Fruit fly (Drosophila melanogaster) whole organism, embryonic: ENCODE measurements around the gene Mo25.

Experiments
- ATbp ChIP-seq: fragments of 200-800 bp; sonication (Bioruptor generic); optimal IDR thresholded peaks from 2 replicates; lab custom pipeline; 2017; ENCODE audit warnings: missing biosample characterization, mild to moderate bottlenecking, missing genetic modification characterization, missing genetic modification reagents
- Ada2b ChIP-seq: fragments of 200-800 bp; sonication (Bioruptor generic); IDR thresholded peaks from 2 replicates; pipeline ENCODE4 v1.3.6; 2022; ENCODE audit warnings: missing biosample characterization, missing genetic modification characterization
- Antp ChIP-seq: fragments of 200-800 bp; sonication (Bioruptor generic); optimal IDR thresholded peaks from 3 replicates; lab custom pipeline; 2016; ENCODE audit warnings: missing biosample characterization, missing genetic modification characterization
- Asciz ChIP-seq: fragments of 200-800 bp; sonication (Bioruptor generic); optimal IDR thresholded peaks from 2 replicates; lab custom pipeline; 2017; ENCODE audit warnings: missing biosample characterization, mild to moderate bottlenecking, missing genetic modification characterization, missing genetic modification reagents
- BEAF-32 ChIP-seq: fragments of 200-800 bp; sonication (Bioruptor generic); optimal IDR thresholded peaks from 3 replicates; lab custom pipeline; 2017; ENCODE audit warnings: missing biosample characterization, missing genetic modification characterization, mild to moderate bottlenecking, moderate library complexity, missing genetic modification reagents
- CG1233 ChIP-seq: fragments of 200-800 bp; sonication (Bioruptor generic); optimal IDR thresholded peaks from 4 replicates; lab custom pipeline; 2018; ENCODE audit warnings: missing biosample characterization, mild to moderate bottlenecking, missing genetic modification characterization
- CG12744 ChIP-seq: fragments of 200-800 bp; sonication (Bioruptor generic); optimal IDR thresholded peaks from 2 replicates; lab custom pipeline; 2016; ENCODE audit warnings: missing biosample characterization, missing genetic modification characterization
- CG13123 ChIP-seq: fragments of 200-800 bp; sonication (Bioruptor generic); optimal IDR thresholded peaks from 2 replicates; lab custom pipeline; 2016; ENCODE audit warnings: missing biosample characterization, missing genetic modification characterization
- CG13287 ChIP-seq: fragments of 200-800 bp; sonication (Bioruptor generic); IDR thresholded peaks from 2 replicates; pipeline ENCODE4 v1.3.6; 2022; ENCODE audit warnings: missing biosample characterization, missing genetic modification characterization; ENCODE audit not compliant: partially characterized antibody
- CG14965 ChIP-seq: fragments of 200-800 bp; sonication (Bioruptor generic); optimal IDR thresholded peaks from 2 replicates; lab custom pipeline; 2016; ENCODE audit warnings: missing biosample characterization, missing genetic modification characterization, borderline replicate concordance
- CG1529 ChIP-seq: fragments of 200-800 bp; sonication (Bioruptor generic); optimal IDR thresholded peaks from 3 replicates; lab custom pipeline; 2018; ENCODE audit warnings: missing biosample characterization, missing genetic modification characterization
- CG17186 ChIP-seq: fragments of 200-800 bp; sonication (Bioruptor generic); optimal IDR thresholded peaks from 3 replicates; lab custom pipeline; 2017; ENCODE audit warnings: missing biosample characterization, missing genetic modification reagents, missing genetic modification characterization
- CG17829 ChIP-seq: fragments of 200-800 bp; optimal IDR thresholded peaks from 2 replicates; lab custom pipeline; 2019; ENCODE audit warnings: missing biosample characterization, mild to moderate bottlenecking, missing genetic modification characterization, moderate library complexity
- CG2712 ChIP-seq: fragments of 200-800 bp; optimal IDR thresholded peaks from 3 replicates; lab custom pipeline; 2019; ENCODE audit warnings: missing biosample characterization, mild to moderate bottlenecking, missing genetic modification characterization, moderate library complexity
- CG31441 ChIP-seq: fragments of 200-800 bp; sonication (Bioruptor generic); IDR thresholded peaks from 2 replicates; pipeline ENCODE4 v1.3.6; 2022; ENCODE audit warnings: missing biosample characterization, missing genetic modification characterization
- CG3847 ChIP-seq: fragments of 200-800 bp; sonication (Bioruptor generic); IDR thresholded peaks from 2 replicates; pipeline ENCODE4 v1.3.6; 2022; ENCODE audit warnings: missing biosample characterization, missing genetic modification characterization
- CG4328 ChIP-seq: fragments of 200-800 bp; sonication (Bioruptor generic); optimal IDR thresholded peaks from 3 replicates; lab custom pipeline; 2017; ENCODE audit warnings: missing biosample characterization, missing genetic modification reagents, missing genetic modification characterization
- CG5180 ChIP-seq: fragments of 200-800 bp; sonication (Bioruptor generic); optimal IDR thresholded peaks from 3 replicates; lab custom pipeline; 2017; ENCODE audit warnings: missing biosample characterization, missing genetic modification characterization, mild to moderate bottlenecking, moderate library complexity, missing genetic modification reagents
- CG5953 ChIP-seq: fragments of 200-800 bp; sonication (Bioruptor generic); IDR thresholded peaks from 2 replicates; pipeline ENCODE4 v1.3.6; 2022; ENCODE audit warnings: missing biosample characterization, missing genetic modification characterization
- CG6791 ChIP-seq: fragments of 200-800 bp; sonication (Bioruptor generic); IDR thresholded peaks from 3 replicates; pipeline ENCODE4 v1.3.6; 2022; ENCODE audit warnings: missing biosample characterization, missing genetic modification characterization; ENCODE audit not compliant: partially characterized antibody
- CG9727 ChIP-seq: fragments of 200-800 bp; sonication (Bioruptor generic); optimal IDR thresholded peaks from 3 replicates; lab custom pipeline; 2017; ENCODE audit warnings: missing biosample characterization, mild to moderate bottlenecking, missing genetic modification characterization
- Doc2 ChIP-seq: fragments of 200-800 bp; sonication (Bioruptor generic); IDR thresholded peaks from 2 replicates; pipeline ENCODE4 v1.3.6; 2022; ENCODE audit warnings: missing biosample characterization, missing genetic modification characterization
- ERR ChIP-seq: fragments of 200-800 bp; sonication (Bioruptor generic); optimal IDR thresholded peaks from 2 replicates; lab custom pipeline; 2016; ENCODE audit warnings: missing biosample characterization, missing genetic modification characterization
- HHEX ChIP-seq: fragments of 200-800 bp; sonication (Bioruptor generic); optimal IDR thresholded peaks from 3 replicates; lab custom pipeline; 2017; ENCODE audit warnings: missing biosample characterization, mild to moderate bottlenecking, missing genetic modification characterization, missing genetic modification reagents
- Hsf ChIP-seq: fragments of 200-800 bp; sonication (Bioruptor generic); optimal IDR thresholded peaks from 3 replicates; lab custom pipeline; 2016; ENCODE audit warnings: missing biosample characterization, missing genetic modification characterization
- Kr ChIP-seq: fragments of 200-800 bp; sonication (Bioruptor generic); optimal IDR thresholded peaks from 2 replicates; lab custom pipeline; 2017; ENCODE audit warnings: missing biosample characterization, mild to moderate bottlenecking, missing genetic modification characterization
- Max ChIP-seq: fragments of 200-800 bp; sonication (Bioruptor generic); optimal IDR thresholded peaks from 2 replicates; lab custom pipeline; 2016; ENCODE audit warnings: missing biosample characterization, mild to moderate bottlenecking, missing genetic modification characterization
- Med ChIP-seq: fragments of 200-800 bp; sonication (Bioruptor generic); peaks from one replicate; lab custom pipeline; 2016; ENCODE audit warnings: missing biosample characterization, missing genetic modification characterization, mild to moderate bottlenecking, inconsistent platforms, moderate library complexity
- Mrtf ChIP-seq: fragments of 200-800 bp; sonication (Bioruptor generic); IDR thresholded peaks from 3 replicates; pipeline ENCODE4 v1.3.6; 2022; ENCODE audit warnings: missing biosample characterization, missing genetic modification characterization
- NFAT ChIP-seq: fragments of 200-800 bp; sonication (Bioruptor generic); IDR thresholded peaks from 2 replicates; pipeline ENCODE4 v1.3.6; 2022; ENCODE audit warnings: missing biosample characterization, missing genetic modification characterization
- PHDP ChIP-seq: fragments of 200-800 bp; sonication (Bioruptor generic); optimal IDR thresholded peaks from 3 replicates; lab custom pipeline; 2018; ENCODE audit warnings: missing biosample characterization, mild to moderate bottlenecking, missing genetic modification characterization, moderate library complexity
- Sox100B ChIP-seq: fragments of 200-800 bp; sonication (Bioruptor generic); optimal IDR thresholded peaks from 3 replicates; lab custom pipeline; 2018; ENCODE audit warnings: missing biosample characterization, mild to moderate bottlenecking, missing genetic modification characterization
- Sry-β ChIP-seq: fragments of 200-800 bp; sonication (Bioruptor generic); optimal IDR thresholded peaks from 2 replicates; lab custom pipeline; 2018; ENCODE audit warnings: missing biosample characterization, mild to moderate bottlenecking, missing genetic modification characterization, moderate library complexity
- Sry-δ ChIP-seq: fragments of 200-800 bp; sonication (Bioruptor generic); optimal IDR thresholded peaks from 2 replicates; lab custom pipeline; 2016; ENCODE audit warnings: missing biosample characterization, missing genetic modification characterization
- al ChIP-seq: fragments of 200-800 bp; sonication (Bioruptor generic); IDR thresholded peaks from 2 replicates; pipeline ENCODE4 v1.3.6; 2022; ENCODE audit warnings: missing biosample characterization, missing genetic modification characterization
- ase ChIP-seq: fragments of 200-800 bp; sonication (Bioruptor generic); IDR thresholded peaks from 3 replicates; pipeline ENCODE4 v1.3.6; 2022; ENCODE audit warnings: missing biosample characterization, missing genetic modification characterization
- ato ChIP-seq: fragments of 200-800 bp; sonication (Bioruptor generic); IDR thresholded peaks from 2 replicates; pipeline ENCODE4 v1.3.6; 2022; ENCODE audit warnings: missing biosample characterization, missing genetic modification characterization; ENCODE audit not compliant: partially characterized antibody
- dan ChIP-seq: fragments of 200-800 bp; sonication (Bioruptor generic); IDR thresholded peaks from 2 replicates; pipeline ENCODE4 v1.3.6; 2022; ENCODE audit warnings: missing biosample characterization, missing genetic modification characterization
- dmrt99B ChIP-seq: fragments of 200-800 bp; sonication (Bioruptor generic); optimal IDR thresholded peaks from 2 replicates; lab custom pipeline; 2018; ENCODE audit warnings: missing biosample characterization, mild to moderate bottlenecking, missing genetic modification characterization, moderate library complexity
- fd102C ChIP-seq: fragments of 200-800 bp; sonication (Bioruptor generic); optimal IDR thresholded peaks from 2 replicates; lab custom pipeline; 2018; ENCODE audit warnings: missing biosample characterization, mild to moderate bottlenecking, missing genetic modification characterization, moderate library complexity
- ftz-f1 ChIP-seq: fragments of 200-800 bp; sonication (Bioruptor generic); optimal IDR thresholded peaks from 2 replicates; lab custom pipeline; 2016; ENCODE audit warnings: missing biosample characterization, missing genetic modification characterization
- gcm ChIP-seq: fragments of 200-800 bp; sonication (Bioruptor generic); optimal IDR thresholded peaks from 2 replicates; lab custom pipeline; 2019; ENCODE audit warnings: missing biosample characterization, mild to moderate bottlenecking, missing genetic modification characterization, moderate library complexity
- gro ChIP-seq: fragments of 200-800 bp; sonication (Bioruptor generic); optimal IDR thresholded peaks from 2 replicates; lab custom pipeline; 2016; ENCODE audit warnings: missing biosample characterization, missing genetic modification characterization
- kah ChIP-seq: fragments of 200-800 bp; sonication (Bioruptor generic); optimal IDR thresholded peaks from 2 replicates; lab custom pipeline; 2018; ENCODE audit warnings: missing biosample characterization, mild to moderate bottlenecking, missing genetic modification characterization
- nmo ChIP-seq: fragments of 200-800 bp; sonication (Bioruptor generic); optimal IDR thresholded peaks from 2 replicates; lab custom pipeline; 2018; ENCODE audit warnings: missing biosample characterization, mild to moderate bottlenecking, missing genetic modification characterization, moderate library complexity
- ranshi ChIP-seq: fragments of 200-800 bp; sonication (Bioruptor generic); IDR thresholded peaks from 2 replicates; pipeline ENCODE4 v1.3.6; 2022; ENCODE audit warnings: missing biosample characterization, missing genetic modification characterization
- rib ChIP-seq: fragments of 200-800 bp; sonication (Bioruptor generic); IDR thresholded peaks from 2 replicates; pipeline ENCODE4 v1.3.6; 2022; ENCODE audit warnings: missing biosample characterization, missing genetic modification characterization
- tna ChIP-seq: fragments of 200-800 bp; sonication (Bioruptor generic); IDR thresholded peaks from 2 replicates; pipeline ENCODE4 v1.3.6; 2022; ENCODE audit warnings: missing biosample characterization, missing genetic modification characterization; ENCODE audit not compliant: partially characterized antibody
- twi ChIP-seq: fragments of 200-800 bp; optimal IDR thresholded peaks from 2 replicates; lab custom pipeline; 2019; ENCODE audit warnings: missing biosample characterization, mild to moderate bottlenecking, missing genetic modification characterization, moderate library complexity
- usp ChIP-seq: fragments of >200 bp; optimal IDR thresholded peaks from 2 replicates; lab custom pipeline; 2017; ENCODE audit warnings: missing biosample characterization, missing genetic modification characterization
- vvl ChIP-seq: fragments of 200-800 bp; sonication (Bioruptor generic); IDR thresholded peaks from 2 replicates; pipeline ENCODE4 v1.3.6; 2022; ENCODE audit warnings: missing biosample characterization, missing genetic modification characterization
- z ChIP-seq: fragments of 200-800 bp; sonication (Bioruptor generic); IDR thresholded peaks from 3 replicates; pipeline ENCODE4 v1.3.6; 2022; ENCODE audit warnings: missing biosample characterization, missing genetic modification characterization

Mo25 gene

dm6 chr3L:16566093-16566492, 49.2 kb downstream of the Mo25 start (continued):
- TF ChIP-seq ase (GFP tag; lab: Robert Waterston, UW) (no peak), dmrt99B (tag; lab: Kevin White, UChicago) (peak; percentile 7), HHEX (no peak), gcm (GFP tag; lab: Kevin White, UChicago) (no peak), Hsf (GFP tag; lab: Kevin White, UChicago) (peak; percentile 12), CG13287 (GFP tag; lab: Robert Waterston, UW) (no peak), CG2712 (peak; percentile 39), fd102C (GFP tag; lab: Kevin White, UChicago) (no peak), twi (no peak), CG1233 (GFP tag; lab: Kevin White, UChicago) (no peak), ERR (GFP tag; lab: Kevin White, UChicago) (no peak), Doc2 (GFP tag; lab: Robert Waterston, UW) (no peak), gro (GFP tag; lab: Kevin White, UChicago) (no peak), CG13123 (GFP tag; lab: Kevin White, UChicago) (no peak), ftz-f1 (GFP tag; lab: Kevin White, UChicago) (no peak), CG1529 (GFP tag; lab: Kevin White, UChicago) (no peak), Antp (no peak), ato (no peak), Asciz (no peak), Ada2b (0 out of 2 replicates have a peak, but pooled peaks have one; percentile 15), CG14965 (no peak), nmo (GFP tag; lab: Kevin White, UChicago) (peak; percentile 13), ranshi (GFP tag; lab: Robert Waterston, UW) (no peak), vvl (GFP tag; lab: Robert Waterston, UW) (no peak), CG3847 (GFP tag; lab: Robert Waterston, UW) (no peak), Max (GFP tag; lab: Kevin White, UChicago) (no peak), CG31441 (0 out of 2 replicates have a peak, but pooled peaks have one; percentile 32), CG6791 (GFP tag; lab: Robert Waterston, UW) (no peak), CG12744 (no peak), Sry-δ (GFP tag; lab: Kevin White, UChicago) (no peak), tna (GFP tag; lab: Robert Waterston, UW) (no peak), usp (GFP tag; lab: Kevin White, UChicago) (no peak), Kr (GFP tag; lab: Kevin White, UChicago) (no peak), kah (GFP tag; lab: Kevin White, UChicago) (no peak), CG17186 (GFP tag; lab: Kevin White, UChicago) (no peak), z (GFP tag; lab: Robert Waterston, UW) (no peak), Sox100B (GFP tag; lab: Kevin White, UChicago) (no peak), al (GFP tag; lab: Robert Waterston, UW) (no peak), CG17829 (tag; lab: Kevin White, UChicago) (no peak), Med (peak; percentile 70), PHDP (no peak), Mrtf (no peak), CG4328 (GFP tag; lab: Kevin White, UChicago) (no peak), rib (no peak), NFAT (GFP tag; lab: Robert Waterston, UW) (no peak), CG5180 (GFP tag; lab: Kevin White, UChicago) (no peak), ATbp (GFP tag; lab: Kevin White, UChicago) (no peak), CG9727 (GFP tag; lab: Kevin White, UChicago) (peak; percentile 11), BEAF-32 (GFP tag; lab: Kevin White, UChicago) (no peak), dan (GFP tag; lab: Robert Waterston, UW) (no peak), Sry-β (GFP tag; lab: Kevin White, UChicago) (no peak), CG5953 (GFP tag; lab: Robert Waterston, UW) (no peak)
